Worm (Caenorhabditis elegans) whole organism, L2 larva: ENCODE data around the gene W05E10.2.

Experiments used
- C34F6.9 ChIP-seq: fragments of 150-350 bp; optimal IDR thresholded peaks from 2 replicates; lab custom pipeline; 2014; ENCODE audit warnings: missing biosample characterization, missing genetic modification characterization
- F13H6.1 ChIP-seq: sonication (generic microtip); optimal IDR thresholded peaks from 2 replicates; lab custom pipeline; 2016; ENCODE audit warnings: missing genetic modification characterization, missing compliant biosample characterization
- R02D3.7 ChIP-seq: fragments of 150-350 bp; optimal IDR thresholded peaks from 2 replicates; lab custom pipeline; 2014; ENCODE audit warnings: missing biosample characterization, missing genetic modification characterization
- Y55F3AM.14 ChIP-seq: fragments of 200-800 bp; sonication (Bioruptor generic); optimal IDR thresholded peaks from 2 replicates; lab custom pipeline; 2018; ENCODE audit warnings: mild to moderate bottlenecking, missing genetic modification characterization, missing compliant biosample characterization
- aly-2 ChIP-seq: fragments of 150-350 bp; optimal IDR thresholded peaks from 2 replicates; lab custom pipeline; 2014; ENCODE audit warnings: missing biosample characterization, missing genetic modification characterization
- ama-1 ChIP-seq: fragments of 150-350 bp; optimal IDR thresholded peaks from 2 replicates; lab custom pipeline; 2018; ENCODE audit warnings: inconsistent platforms
- blmp-1 ChIP-seq: sonication (generic microtip); optimal IDR thresholded peaks from 2 replicates; lab custom pipeline; 2017; ENCODE audit warnings: missing genetic modification characterization, mild to moderate bottlenecking, missing compliant biosample characterization, antibody characterized with exemption, moderate library complexity; ENCODE audit not compliant: insufficient read depth
- ceh-16 ChIP-seq: fragments of 150-350 bp; optimal IDR thresholded peaks from 2 replicates; lab custom pipeline; 2014; ENCODE audit warnings: missing biosample characterization, missing genetic modification characterization
- ceh-82 ChIP-seq: fragments of 150-350 bp; optimal IDR thresholded peaks from 2 replicates; lab custom pipeline; 2014; ENCODE audit warnings: missing biosample characterization, missing genetic modification characterization
- crh-2 ChIP-seq: sonication (generic microtip); optimal IDR thresholded peaks from 2 replicates; lab custom pipeline; 2017; ENCODE audit warnings: missing biosample characterization, missing genetic modification characterization
- dmd-4 ChIP-seq: sonication (generic microtip); optimal IDR thresholded peaks from 2 replicates; lab custom pipeline; 2017; ENCODE audit warnings: missing biosample characterization, missing genetic modification characterization
- egl-27 ChIP-seq: sonication (generic microtip); optimal IDR thresholded peaks from 3 replicates; lab custom pipeline; 2017; ENCODE audit warnings: missing biosample characterization, missing genetic modification reagents, missing genetic modification characterization
- elt-1 ChIP-seq: fragments of 150-350 bp; optimal IDR thresholded peaks from 2 replicates; lab custom pipeline; 2014; ENCODE audit warnings: missing biosample characterization, missing genetic modification characterization
- fos-1 ChIP-seq: fragments of 150-350 bp; optimal IDR thresholded peaks from 2 replicates; lab custom pipeline; 2014; ENCODE audit warnings: missing biosample characterization, missing genetic modification characterization
- gmeb-1 ChIP-seq: fragments of 150-350 bp; optimal IDR thresholded peaks from 2 replicates; lab custom pipeline; 2014; ENCODE audit warnings: missing biosample characterization, missing genetic modification characterization
- lin-11 ChIP-seq: fragments of 150-350 bp; sonication (generic microtip); optimal IDR thresholded peaks from 2 replicates; lab custom pipeline; 2014; ENCODE audit warnings: missing biosample characterization, missing genetic modification characterization, inconsistent platforms, mixed read lengths
- lin-13 ChIP-seq: fragments of 150-350 bp; optimal IDR thresholded peaks from 2 replicates; lab custom pipeline; 2014; ENCODE audit warnings: missing biosample characterization, missing genetic modification reagents, missing genetic modification characterization
- lin-39 ChIP-seq: fragments of 150-350 bp; optimal IDR thresholded peaks from 2 replicates; lab custom pipeline; 2014; ENCODE audit warnings: missing biosample characterization, missing genetic modification reagents, missing genetic modification characterization
- lsy-2 ChIP-seq, 2 experiments: fragments of 150-350 bp in 1 of 2; sonication (generic microtip) in 1 of 2; optimal IDR thresholded peaks; 2 replicates each; lab custom pipeline; 2014 to 2017; ENCODE audit warnings: missing biosample characterization in 2 of 2, missing genetic modification characterization in 2 of 2
- mab-5 ChIP-seq: fragments of 150-350 bp; optimal IDR thresholded peaks from 2 replicates; lab custom pipeline; 2014; ENCODE audit warnings: missing biosample characterization, missing genetic modification characterization
- mbf-1 ChIP-seq: sonication (generic microtip); optimal IDR thresholded peaks from 2 replicates; lab custom pipeline; 2017; ENCODE audit warnings: missing biosample characterization, missing genetic modification characterization
- mdl-1 ChIP-seq, 2 experiments: fragments of 150-350 bp in 1 of 2; sonication (generic microtip) in 1 of 2; optimal IDR thresholded peaks; 2 replicates each; lab custom pipeline; 2017; ENCODE audit warnings: missing biosample characterization in 2 of 2, missing genetic modification characterization in 2 of 2
- nhr-10 ChIP-seq: sonication (generic microtip); optimal IDR thresholded peaks from 2 replicates; lab custom pipeline; 2017; ENCODE audit warnings: missing biosample characterization, missing genetic modification characterization
- nhr-11 ChIP-seq: fragments of 150-350 bp; optimal IDR thresholded peaks from 2 replicates; lab custom pipeline; 2014; ENCODE audit warnings: missing biosample characterization, missing genetic modification characterization
- nhr-12 ChIP-seq: fragments of 150-350 bp; optimal IDR thresholded peaks from 2 replicates; lab custom pipeline; 2014; ENCODE audit warnings: missing biosample characterization, missing genetic modification characterization
- nhr-21 ChIP-seq: fragments of 150-350 bp; optimal IDR thresholded peaks from 2 replicates; lab custom pipeline; 2014; ENCODE audit warnings: missing biosample characterization, missing genetic modification characterization
- nhr-23 ChIP-seq: fragments of 150-350 bp; optimal IDR thresholded peaks from 2 replicates; lab custom pipeline; 2014; ENCODE audit warnings: missing biosample characterization, missing genetic modification reagents, missing genetic modification characterization
- nhr-237 ChIP-seq: fragments of 150-350 bp; optimal IDR thresholded peaks from 2 replicates; lab custom pipeline; 2014; ENCODE audit warnings: missing biosample characterization, missing genetic modification characterization
- nhr-25 ChIP-seq: fragments of 150-350 bp; sonication (generic microtip); optimal IDR thresholded peaks from 3 replicates; lab custom pipeline; 2014; ENCODE audit warnings: missing biosample characterization, missing genetic modification characterization
- nhr-6 ChIP-seq: fragments of 150-350 bp; optimal IDR thresholded peaks from 2 replicates; lab custom pipeline; 2014; ENCODE audit warnings: missing biosample characterization, missing genetic modification characterization
- nhr-77 ChIP-seq: fragments of 150-350 bp; optimal IDR thresholded peaks from 2 replicates; lab custom pipeline; 2014; ENCODE audit warnings: missing biosample characterization, missing genetic modification characterization
- peb-1 ChIP-seq: fragments of 150-350 bp; optimal IDR thresholded peaks from 2 replicates; lab custom pipeline; 2014; ENCODE audit warnings: missing biosample characterization, missing genetic modification characterization
- sem-4 ChIP-seq: fragments of 150-350 bp; optimal IDR thresholded peaks from 2 replicates; lab custom pipeline; 2014; ENCODE audit warnings: missing biosample characterization, missing genetic modification reagents, missing genetic modification characterization
- sma-3 ChIP-seq: sonication (generic microtip); optimal IDR thresholded peaks from 2 replicates; lab custom pipeline; 2016; ENCODE audit warnings: missing genetic modification reagents, missing genetic modification characterization, missing compliant biosample characterization
- sma-9 ChIP-seq, 2 experiments: fragments of 150-350 bp in 1 of 2; sonication (generic microtip) in 1 of 2; optimal IDR thresholded peaks; 2 replicates each; lab custom pipeline; 2014 to 2016; ENCODE audit warnings: missing genetic modification characterization in 2 of 2, mild to moderate bottlenecking in 1 of 2, missing biosample characterization in 1 of 2, missing compliant biosample characterization in 1 of 2, missing genetic modification reagents in 1 of 2, moderate library complexity in 1 of 2
- snpc-4 ChIP-seq: fragments of 150-350 bp; optimal IDR thresholded peaks from 2 replicates; lab custom pipeline; 2014; ENCODE audit warnings: missing biosample characterization, missing genetic modification characterization
- unc-39 ChIP-seq: fragments of 150-350 bp; optimal IDR thresholded peaks from 2 replicates; lab custom pipeline; 2014; ENCODE audit warnings: missing biosample characterization, missing genetic modification characterization
- unc-55 ChIP-seq: fragments of 150-350 bp; sonication (generic microtip); optimal IDR thresholded peaks from 3 replicates; lab custom pipeline; 2014; ENCODE audit warnings: missing biosample characterization, missing genetic modification reagents, missing genetic modification characterization
- zag-1 ChIP-seq: fragments of 150-350 bp; optimal IDR thresholded peaks from 2 replicates; lab custom pipeline; 2014; ENCODE audit warnings: missing biosample characterization, missing genetic modification characterization
- ztf-1 ChIP-seq: fragments of 200-800 bp; sonication (Bioruptor generic); conservative IDR thresholded peaks from 2 replicates; pipeline ENCODE4 v1.3.6; 2022; ENCODE audit warnings: missing genetic modification characterization, missing compliant biosample characterization
- ztf-11 ChIP-seq: sonication (generic microtip); optimal IDR thresholded peaks from 2 replicates; lab custom pipeline; 2017; ENCODE audit warnings: missing biosample characterization, missing genetic modification characterization
- ztf-4 ChIP-seq: fragments of 150-350 bp; optimal IDR thresholded peaks from 2 replicates; lab custom pipeline; 2014; ENCODE audit warnings: missing biosample characterization, missing genetic modification characterization

The W05E10.2 gene

ce11 chrV:11660566-11660965 lies 26.4 kb upstream of the W05E10.2 start:
- TF ChIP-seq lin-11 (tag; lab: Kevin White, UChicago) (no peak), nhr-237 (no peak), aly-2 (tag; lab: Kevin White, UChicago) (no peak), lin-13 (GFP tag; lab: Kevin White, UChicago) (no peak), F13H6.1 (tag; lab: Kevin White, UChicago) (no peak)
- TF ChIP-seq, all 48 proteins: peak for 0

ce11 chrV:11664875-11665384 lies 22.0 kb upstream of the W05E10.2 start, which contains the start of gene ceh-27:
TSS of gene ceh-27 (minus strand) at chrV:11665102.
- TF ChIP-seq unc-39 (tag; lab: Kevin White, UChicago) (no peak), snpc-4 (no peak)
- TF ChIP-seq, all 48 proteins: peak for 0

ce11 chrV:11667176-11667575 lies 19.8 kb upstream of the W05E10.2 start, which contains the start of gene F46F3.3:
TSS of gene F46F3.3 (plus strand) at chrV:11667476.
- no peak for TF ChIP-seq sem-4 (tag; lab: Kevin White, UChicago)

ce11 chrV:11672497-11672896 lies 14.5 kb upstream of the W05E10.2 start, which contains the start of gene lgc-44:
TSS of gene lgc-44 (minus strand) at chrV:11672597.
- no peak for TF ChIP-seq mbf-1 (tag; lab: Kevin White, UChicago)
- TF ChIP-seq sma-3 (GFP tag; lab: Kevin White, UChicago), result no peak
- TF ChIP-seq F13H6.1 (tag; lab: Kevin White, UChicago), result no peak
- no peak for TF ChIP-seq ztf-4
- TF ChIP-seq ceh-16, result no peak
- TF ChIP-seq gmeb-1 (tag; lab: Kevin White, UChicago), result no peak
- no peak for TF ChIP-seq ztf-11
- no peak for TF ChIP-seq Y55F3AM.14 (GFP tag; lab: Kevin White, UChicago)
- TF ChIP-seq elt-1 (tag; lab: Kevin White, UChicago), result no peak
- no peak for TF ChIP-seq ceh-82 (tag; lab: Kevin White, UChicago)
- TF ChIP-seq nhr-77 (tag; lab: Kevin White, UChicago), result no peak
- TF ChIP-seq mab-5 (tag; lab: Kevin White, UChicago), result no peak
- no peak for TF ChIP-seq nhr-6
- TF ChIP-seq ztf-1 (GFP tag; lab: Robert Waterston, UW), result no peak
- no peak for TF ChIP-seq lsy-2 (tag; optimal IDR thresholded peaks at IDR 0.05; lab: Kevin White, UChicago)
- no peak for TF ChIP-seq mdl-1 (tag; optimal IDR thresholded peaks at IDR 0.05; lab: Kevin White, UChicago)
- TF ChIP-seq egl-27 (tag; lab: Kevin White, UChicago), result no peak

- TF ChIP-seq dmd-4 (tag; lab: Kevin White, UChicago) (no peak), nhr-12 (tag; lab: Kevin White, UChicago) (no peak), unc-39 (tag; lab: Kevin White, UChicago) (no peak), R02D3.7 (tag; lab: Kevin White, UChicago) (no peak), nhr-10 (no peak), aly-2 (tag; lab: Kevin White, UChicago) (no peak), ceh-16 (peak; percentile 20), snpc-4 (no peak), unc-55 (no peak), sem-4 (tag; lab: Kevin White, UChicago) (peak; percentile 6), nhr-237 (no peak), F13H6.1 (tag; lab: Kevin White, UChicago) (no peak), nhr-21 (tag; lab: Kevin White, UChicago) (no peak), fos-1 (tag; lab: Kevin White, UChicago) (peak; percentile 19), sma-9 (GFP tag; optimal IDR thresholded peaks at IDR 0.05; lab: Kevin White, UChicago) (peak; percentile 57), sma-9 (tag; optimal IDR thresholded peaks at IDR 0.05; lab: Kevin White, UChicago) (no peak), crh-2 (tag; lab: Kevin White, UChicago) (no peak), nhr-11 (no peak), mab-5 (tag; lab: Kevin White, UChicago) (no peak), lin-39 (no peak), nhr-23 (tag; lab: Kevin White, UChicago) (no peak), ama-1 (lab: Kevin White, UChicago) (no peak), ztf-11 (no peak), lin-11 (tag; lab: Kevin White, UChicago) (no peak), ztf-4 (no peak), sma-3 (GFP tag; lab: Kevin White, UChicago) (no peak), zag-1 (tag; lab: Kevin White, UChicago) (no peak), C34F6.9 (no peak), gmeb-1 (tag; lab: Kevin White, UChicago) (no peak), lsy-2 (tag; optimal IDR thresholded peaks at IDR 0.05; lab: Kevin White, UChicago) (peak in 1 of 2 experiments; percentile 15), nhr-25 (tag; lab: Kevin White, UChicago) (peak; percentile 19), peb-1 (tag; lab: Kevin White, UChicago) (no peak), ztf-1 (GFP tag; lab: Robert Waterston, UW) (no peak), Y55F3AM.14 (GFP tag; lab: Kevin White, UChicago) (no peak), mbf-1 (tag; lab: Kevin White, UChicago) (no peak), blmp-1 (tag; lab: Kevin White, UChicago) (peak; percentile 42)
These were observed 13.1 kb upstream of the W05E10.2 start for ce11 chrV:11673746-11674365.
